Fruit fly (Drosophila melanogaster) whole organism, adult: ENCODE measurements around the gene vilya.

Source experiments
- CG11617 ChIP-seq: fragments of 200-800 bp; sonication (Bioruptor generic); optimal IDR thresholded peaks from 2 replicates; lab custom pipeline; 2017; ENCODE audit warnings: mild to moderate bottlenecking, missing biosample characterization, missing genetic modification reagents, missing genetic modification characterization
- CG12768 ChIP-seq: fragments of 200-800 bp; sonication (Bioruptor generic); optimal IDR thresholded peaks from 2 replicates; lab custom pipeline; 2017; ENCODE audit warnings: missing biosample characterization, missing genetic modification characterization, mild to moderate bottlenecking, moderate library complexity, missing genetic modification reagents
- CG14711 ChIP-seq: fragments of 200-800 bp; sonication (Bioruptor generic); optimal IDR thresholded peaks from 2 replicates; lab custom pipeline; 2018; ENCODE audit warnings: missing biosample characterization, mild to moderate bottlenecking, missing genetic modification characterization, moderate library complexity
- CG1620 ChIP-seq: fragments of 200-800 bp; sonication (Bioruptor generic); optimal IDR thresholded peaks from 2 replicates; lab custom pipeline; 2016; ENCODE audit warnings: missing biosample characterization, missing genetic modification characterization
- CG33017 ChIP-seq: fragments of 200-800 bp; sonication (Bioruptor generic); optimal IDR thresholded peaks from 2 replicates; lab custom pipeline; 2018; ENCODE audit warnings: missing biosample characterization, mild to moderate bottlenecking, missing genetic modification characterization, moderate library complexity
- CG5204 ChIP-seq: fragments of 200-800 bp; sonication (Bioruptor generic); optimal IDR thresholded peaks from 2 replicates; lab custom pipeline; 2016; ENCODE audit warnings: missing biosample characterization, missing genetic modification characterization
- CG7045 ChIP-seq: fragments of 200-800 bp; sonication (Bioruptor generic); optimal IDR thresholded peaks from 2 replicates; lab custom pipeline; 2017; ENCODE audit warnings: missing biosample characterization, mild to moderate bottlenecking, missing genetic modification characterization
- CG7101 ChIP-seq: fragments of 200-800 bp; sonication (Bioruptor generic); optimal IDR thresholded peaks from 2 replicates; lab custom pipeline; 2018; ENCODE audit warnings: missing biosample characterization, mild to moderate bottlenecking, missing genetic modification characterization, moderate library complexity
- Clk ChIP-seq: fragments of 200-800 bp; sonication (Bioruptor generic); optimal IDR thresholded peaks from 2 replicates; lab custom pipeline; 2017; ENCODE audit warnings: missing biosample characterization, missing genetic modification characterization
- Crg-1 ChIP-seq: fragments of 200-800 bp; sonication (Bioruptor generic); optimal IDR thresholded peaks from 2 replicates; lab custom pipeline; 2016; ENCODE audit warnings: missing biosample characterization, missing genetic modification characterization
- Hr96 ChIP-seq: fragments of 200-800 bp; sonication (Bioruptor generic); optimal IDR thresholded peaks from 2 replicates; lab custom pipeline; 2016; ENCODE audit warnings: missing biosample characterization, missing genetic modification characterization
- Mnt ChIP-seq: fragments of 200-800 bp; sonication (Bioruptor generic); optimal IDR thresholded peaks from 2 replicates; lab custom pipeline; 2016; ENCODE audit warnings: missing biosample characterization, mild to moderate bottlenecking, missing genetic modification characterization
- bab1 ChIP-seq: fragments of 200-800 bp; sonication (Bioruptor generic); optimal IDR thresholded peaks from 3 replicates; lab custom pipeline; 2019; ENCODE audit warnings: missing biosample characterization, mild to moderate bottlenecking, missing genetic modification characterization, moderate library complexity
- cic ChIP-seq: fragments of 200-800 bp; sonication (Bioruptor generic); optimal IDR thresholded peaks from 2 replicates; lab custom pipeline; 2017; ENCODE audit warnings: missing biosample characterization, mild to moderate bottlenecking, missing genetic modification characterization, moderate library complexity
- cnc ChIP-seq, 2 experiments: fragments of >200 bp; optimal IDR thresholded peaks; 2 replicates each; lab custom pipeline; 2017
- kay ChIP-seq: fragments of 200-800 bp; sonication (Bioruptor generic); peaks from one replicate; lab custom pipeline; 2016; ENCODE audit warnings: missing biosample characterization, missing genetic modification characterization, borderline replicate concordance
- ovo ChIP-seq: fragments of 200-800 bp; sonication (Bioruptor generic); optimal IDR thresholded peaks from 2 replicates; lab custom pipeline; 2016; ENCODE audit warnings: missing biosample characterization, missing genetic modification characterization
- pad ChIP-seq: fragments of 200-800 bp; sonication (Bioruptor generic); optimal IDR thresholded peaks from 3 replicates; lab custom pipeline; 2017; ENCODE audit warnings: missing biosample characterization, missing genetic modification characterization, mild to moderate bottlenecking, moderate library complexity, missing genetic modification reagents
- tj ChIP-seq: fragments of 200-800 bp; sonication (Bioruptor generic); optimal IDR thresholded peaks from 3 replicates; lab custom pipeline; 2017; ENCODE audit warnings: missing biosample characterization, mild to moderate bottlenecking, missing genetic modification characterization, moderate library complexity
- toe ChIP-seq: fragments of 200-800 bp; sonication (Bioruptor generic); optimal IDR thresholded peaks from 2 replicates; lab custom pipeline; 2016; ENCODE audit warnings: missing biosample characterization, missing genetic modification characterization

vilya gene

DNA sequence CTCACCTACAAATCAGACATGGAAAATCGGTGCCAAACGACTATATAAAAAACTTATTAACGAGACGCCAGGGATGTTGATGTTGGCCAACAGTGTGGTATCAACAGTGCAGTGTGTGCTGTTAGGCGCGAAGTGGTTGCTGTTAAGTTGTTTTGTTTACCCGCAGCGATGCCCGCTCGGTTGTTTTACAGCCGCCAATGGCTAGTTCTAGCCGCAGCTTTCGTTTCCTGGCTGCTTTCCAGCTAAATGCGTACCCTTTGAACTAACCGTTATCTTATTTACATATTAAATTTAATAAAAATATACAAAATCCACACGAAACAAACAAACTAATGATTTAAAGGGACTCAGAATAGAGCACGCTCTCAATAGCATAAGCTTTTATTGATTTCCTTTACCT is 12.2 kb downstream of the vilya start, which contains the start of gene crm:
Gene crm (minus strand): TSS at position 111 of the 400 bp plus-strand sequence.
- TF ChIP-seq Mnt (GFP tag; lab: Kevin White, UChicago), result peak; percentile 54
- TF ChIP-seq ovo (GFP tag; lab: Kevin White, UChicago), result peak; percentile 86
- TF ChIP-seq CG12768 (GFP tag; lab: Kevin White, UChicago), result no peak
- TF ChIP-seq CG7101 (tag; lab: Kevin White, UChicago), result peak; percentile 37

- no peak for TF ChIP-seq ovo (GFP tag; lab: Kevin White, UChicago)
- no peak for TF ChIP-seq tj
- no peak for TF ChIP-seq CG5204 (GFP tag; lab: Kevin White, UChicago)
- TF ChIP-seq CG33017 (tag; lab: Kevin White, UChicago), result no peak
- TF ChIP-seq Clk, result no peak
- TF ChIP-seq CG11617 (GFP tag; lab: Kevin White, UChicago), result no peak
- no peak for TF ChIP-seq Hr96 (GFP tag; lab: Kevin White, UChicago)
- TF ChIP-seq Mnt (GFP tag; lab: Kevin White, UChicago), result no peak
- no peak for TF ChIP-seq toe (GFP tag; lab: Kevin White, UChicago)
- no peak for TF ChIP-seq CG1620
- no peak for TF ChIP-seq cnc (optimal IDR thresholded peaks at IDR 0.05; lab: Kevin White, UChicago)
- TF ChIP-seq CG12768 (GFP tag; lab: Kevin White, UChicago), result no peak
- TF ChIP-seq CG7101 (tag; lab: Kevin White, UChicago), result no peak
- no peak for TF ChIP-seq pad
- TF ChIP-seq CG7045 (GFP tag; lab: Kevin White, UChicago), result no peak
- no peak for TF ChIP-seq bab1 (GFP tag; lab: Kevin White, UChicago)
- TF ChIP-seq cic (GFP tag; lab: Kevin White, UChicago), result no peak
Observed at dm6 chrX:2740084-2740483, 13.6 kb downstream of the vilya start, which contains the start of gene kirre. TSS of gene kirre (plus strand) at chrX:2740384.

DNA sequence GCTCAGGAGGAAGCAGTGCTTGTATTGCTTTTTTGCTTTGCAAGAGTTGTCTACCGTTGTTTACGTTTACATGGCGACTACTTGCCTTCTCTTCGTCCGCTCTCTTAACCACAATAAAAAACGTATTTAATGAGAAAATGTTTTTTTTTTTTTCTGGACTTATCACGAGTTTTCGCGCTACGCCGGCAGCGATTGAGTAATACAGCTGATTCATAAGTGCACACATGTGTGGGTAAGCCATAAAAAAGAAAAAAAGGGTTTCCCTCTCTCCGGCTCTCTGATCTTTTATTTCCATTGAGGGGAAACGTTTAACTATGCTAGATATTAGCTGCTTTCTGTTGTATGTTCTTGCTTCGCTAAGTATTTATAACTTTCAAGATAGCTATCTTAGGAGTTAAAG is 15.6 kb downstream of the vilya start:
- TF ChIP-seq CG1620 (no peak), tj (peak; percentile 49), CG7045 (GFP tag; lab: Kevin White, UChicago) (peak; percentile 11), Crg-1 (GFP tag; lab: Kevin White, UChicago) (no peak), Clk (no peak), CG7101 (tag; lab: Kevin White, UChicago) (no peak), CG11617 (GFP tag; lab: Kevin White, UChicago) (peak; percentile 56), CG5204 (GFP tag; lab: Kevin White, UChicago) (no peak), cic (GFP tag; lab: Kevin White, UChicago) (peak; percentile 94), kay (GFP tag; lab: Kevin White, UChicago) (peak; percentile 98), Mnt (GFP tag; lab: Kevin White, UChicago) (peak; percentile 58), CG12768 (GFP tag; lab: Kevin White, UChicago) (peak; percentile 59), cnc (optimal IDR thresholded peaks at IDR 0.05; lab: Kevin White, UChicago) (no peak), ovo (GFP tag; lab: Kevin White, UChicago) (peak; percentile 3), CG33017 (tag; lab: Kevin White, UChicago) (peak; percentile 52), pad (peak; percentile 89)

DNA sequence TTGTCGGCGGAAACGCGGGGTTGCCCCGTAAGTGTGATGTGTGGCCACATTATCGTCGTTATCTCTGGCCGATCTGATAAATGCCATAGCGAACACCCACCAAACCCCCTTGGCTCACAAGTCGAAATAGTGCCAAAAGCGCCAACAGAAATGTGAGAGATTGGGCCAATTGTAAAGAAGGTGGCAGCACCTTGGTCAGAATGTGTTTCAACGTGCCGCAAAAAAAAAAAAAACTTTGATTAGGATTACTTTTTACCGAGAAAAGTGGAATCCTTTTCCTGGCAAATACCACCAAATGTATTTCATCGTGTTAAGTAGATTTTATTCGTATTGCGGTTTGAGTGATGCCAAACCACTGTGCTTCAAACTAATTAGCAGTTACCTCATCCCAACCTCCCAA is 16.5 kb downstream of the vilya start:
- TF ChIP-seq bab1 (GFP tag; lab: Kevin White, UChicago) (peak; percentile 34), kay (GFP tag; lab: Kevin White, UChicago) (no peak), CG7101 (tag; lab: Kevin White, UChicago) (peak; percentile 90), CG14711 (peak; percentile 82), cnc (optimal IDR thresholded peaks at IDR 0.05; lab: Kevin White, UChicago) (no peak), cic (GFP tag; lab: Kevin White, UChicago) (no peak), CG5204 (GFP tag; lab: Kevin White, UChicago) (peak; percentile 75), toe (GFP tag; lab: Kevin White, UChicago) (peak; percentile 50), tj (peak; percentile 48), Crg-1 (GFP tag; lab: Kevin White, UChicago) (peak; percentile 73), CG33017 (tag; lab: Kevin White, UChicago) (peak; percentile 68), Clk (peak; percentile 38), Hr96 (GFP tag; lab: Kevin White, UChicago) (peak; percentile 90), Mnt (GFP tag; lab: Kevin White, UChicago) (peak; percentile 82), ovo (GFP tag; lab: Kevin White, UChicago) (peak; percentile 58), CG1620 (peak; percentile 64), CG7045 (GFP tag; lab: Kevin White, UChicago) (peak; percentile 72), CG11617 (GFP tag; lab: Kevin White, UChicago) (peak; percentile 83), pad (peak; percentile 58), CG12768 (GFP tag; lab: Kevin White, UChicago) (peak; percentile 84)

DNA sequence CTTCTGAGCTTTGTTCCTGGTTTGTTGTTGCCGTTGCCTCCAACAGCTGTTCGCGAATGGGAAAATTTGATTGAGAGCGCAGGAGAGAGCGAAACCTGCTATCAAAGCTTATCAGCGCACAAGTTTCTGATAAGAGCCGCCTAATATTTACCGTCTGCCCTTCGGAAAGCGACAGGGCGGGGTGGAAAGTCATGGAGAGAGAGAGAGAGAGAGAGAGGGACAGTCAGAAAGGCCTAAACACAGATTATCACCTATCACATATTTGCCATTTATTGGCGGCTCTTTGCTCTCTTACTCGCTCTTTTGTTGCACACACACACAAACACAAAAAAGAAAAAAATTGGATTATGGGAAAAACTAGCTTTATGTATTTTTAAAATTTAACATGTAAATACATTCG is 17.1 kb downstream of the vilya start:
- no peak for TF ChIP-seq CG11617 (GFP tag; lab: Kevin White, UChicago)
- no peak for TF ChIP-seq Mnt (GFP tag; lab: Kevin White, UChicago)
- no peak for TF ChIP-seq pad
- no peak for TF ChIP-seq CG33017 (tag; lab: Kevin White, UChicago)
- no peak for TF ChIP-seq CG7101 (tag; lab: Kevin White, UChicago)
- no peak for TF ChIP-seq ovo (GFP tag; lab: Kevin White, UChicago)
- TF ChIP-seq CG5204 (GFP tag; lab: Kevin White, UChicago), result no peak
- TF ChIP-seq cnc (optimal IDR thresholded peaks at IDR 0.05; lab: Kevin White, UChicago), result no peak
- no peak for TF ChIP-seq toe (GFP tag; lab: Kevin White, UChicago)
- no peak for TF ChIP-seq CG1620
- TF ChIP-seq Clk, result no peak
- no peak for TF ChIP-seq Crg-1 (GFP tag; lab: Kevin White, UChicago)
- no peak for TF ChIP-seq bab1 (GFP tag; lab: Kevin White, UChicago)

- peak; percentile 75 for TF ChIP-seq CG5204 (GFP tag; lab: Kevin White, UChicago)
- peak; percentile 57 for TF ChIP-seq bab1 (GFP tag; lab: Kevin White, UChicago)
- TF ChIP-seq pad, result peak; percentile 82
- peak; percentile 17 for TF ChIP-seq ovo (GFP tag; lab: Kevin White, UChicago)
- peak; percentile 56 for TF ChIP-seq toe (GFP tag; lab: Kevin White, UChicago)
- TF ChIP-seq Clk, result peak; percentile 77
- TF ChIP-seq kay (GFP tag; lab: Kevin White, UChicago), result peak; percentile 90
- TF ChIP-seq Crg-1 (GFP tag; lab: Kevin White, UChicago), result peak; percentile 80
- peak; percentile 95 for TF ChIP-seq CG33017 (tag; lab: Kevin White, UChicago)
- TF ChIP-seq CG7101 (tag; lab: Kevin White, UChicago), result peak; percentile 97
- TF ChIP-seq Mnt (GFP tag; lab: Kevin White, UChicago), result peak; percentile 85
- peak; percentile 47 for TF ChIP-seq CG1620
- TF ChIP-seq cic (GFP tag; lab: Kevin White, UChicago), result peak; percentile 81
- TF ChIP-seq tj, result peak; percentile 67
- no peak for TF ChIP-seq cnc (optimal IDR thresholded peaks at IDR 0.05; lab: Kevin White, UChicago)
- TF ChIP-seq CG11617 (GFP tag; lab: Kevin White, UChicago), result peak; percentile 91
- peak; percentile 90 for TF ChIP-seq CG7045 (GFP tag; lab: Kevin White, UChicago)
- peak; percentile 93 for TF ChIP-seq CG14711
- TF ChIP-seq Hr96 (GFP tag; lab: Kevin White, UChicago), result peak; percentile 84
- peak; percentile 88 for TF ChIP-seq CG12768 (GFP tag; lab: Kevin White, UChicago)
Observed at dm6 chrX:2744042-2744441, 17.6 kb downstream of the vilya start, which contains the start of gene Syx4. TSS of gene Syx4 (minus strand) at chrX:2744076.
